Fruit fly (Drosophila melanogaster): ENCODE results near the gene Acp24A4.

Acp24A4 gene

DNA sequence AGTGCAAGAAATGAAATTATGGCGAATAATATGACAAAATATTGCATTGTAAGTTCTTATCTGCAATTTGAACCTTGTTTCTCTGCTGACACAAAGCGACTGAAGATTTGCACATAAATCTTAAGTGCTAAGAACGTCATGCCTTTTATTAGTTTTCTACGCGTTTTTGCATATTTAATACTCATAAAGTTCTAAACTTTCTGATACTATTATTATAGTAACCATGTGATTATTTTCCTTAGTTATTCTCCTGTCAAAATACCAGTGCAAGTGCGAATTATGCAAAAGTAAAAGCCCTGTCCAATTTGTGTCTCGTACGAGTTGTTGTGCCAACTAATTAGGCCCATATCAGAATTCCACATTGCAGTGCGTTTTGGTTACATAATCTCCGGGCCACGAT lies 23.2 kb downstream of the Acp24A4 start, which contains the start of gene Sfp24Bc:
Gene Sfp24Bc (minus strand): TSS at position 101 of the 400 bp plus-strand sequence.
- TF ChIP-seq Gsc (GFP tag; IDR thresholded peaks at IDR 0.05) (no peak), Pdp1 (GFP tag; optimal IDR thresholded peaks at IDR 0.05) (peak in 1 of 2 experiments; percentile 54)

DNA sequence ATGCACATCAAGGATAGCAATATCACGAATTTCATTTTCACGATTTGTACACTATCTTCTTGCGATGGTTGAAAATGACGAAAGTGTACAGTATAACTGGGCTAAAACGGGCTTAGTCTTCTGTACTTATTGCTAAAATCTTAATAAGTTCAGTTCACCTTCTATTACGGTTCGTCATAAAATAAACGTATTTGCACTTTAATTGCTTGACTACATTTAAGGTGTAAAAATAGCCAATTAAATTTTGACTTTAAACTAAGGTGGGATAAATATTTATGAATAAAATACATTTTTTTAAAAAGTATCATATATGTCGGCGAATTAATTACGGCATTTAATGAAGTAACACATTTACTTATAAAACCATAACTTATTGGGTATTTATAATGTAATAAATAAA lies 24.0 kb downstream of the Acp24A4 start, which contains the start of gene Sfp24Bb:
Gene Sfp24Bb (minus strand): TSS at position 101 of the 400 bp plus-strand sequence.
- TF ChIP-seq CG15479 (GFP tag; optimal IDR thresholded peaks at IDR 0.05) (no peak), trem (tag; optimal IDR thresholded peaks at IDR 0.05) (no peak), CG12391 (tag; optimal IDR thresholded peaks at IDR 0.05) (no peak), Sox102F (GFP tag; optimal IDR thresholded peaks at IDR 0.05) (no peak), CkIIα-i1 (GFP tag; IDR thresholded peaks at IDR 0.05) (no peak), Fer2 (tag; optimal IDR thresholded peaks at IDR 0.05) (no peak)

DNA sequence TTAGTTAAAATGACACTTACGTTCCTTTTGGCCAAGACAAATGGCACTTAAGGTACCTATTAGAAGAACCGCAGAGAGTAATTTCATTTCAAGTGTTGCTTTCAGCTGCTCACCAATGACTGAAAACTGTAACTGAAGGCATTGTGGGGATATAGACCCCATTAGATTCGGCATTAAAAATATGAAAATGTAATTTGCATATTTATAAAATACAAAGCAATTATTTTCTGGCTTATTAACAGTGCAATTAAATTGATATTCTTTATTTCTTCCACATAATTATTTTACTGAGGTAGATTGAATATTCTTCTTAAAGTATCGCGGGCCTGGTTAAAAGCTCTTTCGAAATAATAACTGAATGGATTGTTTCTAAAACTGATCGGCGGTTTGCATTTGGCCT lies 24.7 kb downstream of the Acp24A4 start, which contains the start of gene Sfp24Bd:
Gene Sfp24Bd (minus strand): TSS at position 101 of the 400 bp plus-strand sequence.
- TF ChIP-seq klu (GFP tag; IDR thresholded peaks at IDR 0.05) (no peak), HmgZ (tag; optimal IDR thresholded peaks at IDR 0.05) (no peak), CG3726 (GFP tag; IDR thresholded peaks at IDR 0.05) (no peak)

DNA sequence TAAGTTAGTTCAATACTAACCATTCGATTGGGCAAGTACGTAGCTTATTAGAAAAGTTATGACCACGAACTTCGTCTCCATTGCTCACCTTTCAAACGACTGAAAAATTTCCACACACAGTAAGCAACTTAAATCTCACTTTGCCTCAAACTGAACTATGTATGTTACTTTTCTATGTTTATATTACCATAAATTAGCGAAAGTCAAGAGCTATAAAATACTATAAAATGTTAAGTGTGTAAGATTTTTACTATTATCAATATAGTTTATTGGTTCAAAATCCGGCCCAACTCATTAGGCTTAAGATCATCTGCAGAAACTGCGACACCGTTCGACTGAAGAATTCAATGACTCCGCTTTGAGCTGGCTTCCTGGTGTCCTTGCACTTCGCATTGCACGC lies 25.3 kb downstream of the Acp24A4 start, which contains the start of gene Sfp24Ba:
Gene Sfp24Ba (minus strand): TSS at position 101 of the 400 bp plus-strand sequence.
- TF ChIP-seq Mes4 (GFP tag; optimal IDR thresholded peaks at IDR 0.05): no peak
- TF ChIP-seq CG16813 (GFP tag; IDR thresholded peaks at IDR 0.05; ENCODE audit: partially characterized antibody): no peak
- TF ChIP-seq CG10321 (GFP tag; IDR thresholded peaks at IDR 0.05): no peak
- no peak for TF ChIP-seq CG31441 (GFP tag; IDR thresholded peaks at IDR 0.05)
- TF ChIP-seq CG13287 (GFP tag; IDR thresholded peaks at IDR 0.05; ENCODE audit: partially characterized antibody): no peak
- no peak for TF ChIP-seq CG12155 (GFP tag; optimal IDR thresholded peaks at IDR 0.05)
- TF ChIP-seq bcd (GFP tag; optimal IDR thresholded peaks at IDR 0.05): no peak
- no peak for TF ChIP-seq dm (GFP tag; optimal IDR thresholded peaks at IDR 0.05)
- TF ChIP-seq CG2712 (tag; optimal IDR thresholded peaks at IDR 0.05): no peak
- TF ChIP-seq CG10274 (GFP tag; optimal IDR thresholded peaks at IDR 0.05): no peak
- TF ChIP-seq CG10209 (GFP tag; optimal IDR thresholded peaks at IDR 0.05): no peak
- no peak for TF ChIP-seq pum (GFP tag; optimal IDR thresholded peaks at IDR 0.05)
- TF ChIP-seq fd96Cb (tag; optimal IDR thresholded peaks at IDR 0.05): no peak

DNA sequence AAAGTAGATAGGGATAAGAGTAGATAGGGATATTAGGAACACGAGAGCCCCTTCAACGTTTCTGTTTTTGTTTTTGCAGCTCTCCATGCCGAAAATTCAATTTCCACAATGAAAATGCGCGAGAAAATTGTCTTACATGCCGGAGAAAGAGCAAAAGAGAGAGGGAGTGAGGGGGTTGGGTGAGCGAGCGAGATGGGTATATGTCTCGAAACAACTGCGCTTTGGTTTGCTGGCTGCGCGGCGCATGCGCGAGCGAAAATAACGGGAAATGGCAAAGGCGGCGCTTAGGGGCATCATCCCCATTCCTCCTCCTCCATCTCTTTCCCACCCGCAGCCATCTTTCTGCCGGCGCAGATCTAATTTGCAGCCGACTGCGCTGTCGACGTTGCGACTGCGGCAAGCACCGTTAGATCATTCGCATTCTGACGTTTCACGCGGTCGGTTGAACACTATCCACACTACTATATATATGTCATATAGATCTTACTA lies 31.4 kb downstream of the Acp24A4 start, which contains the start of gene Drgx:
Gene Drgx (plus strand): TSS at position 439 of the 489 bp plus-strand sequence.
- peak; percentile 98 for TF ChIP-seq Nf-YB (GFP tag; optimal IDR thresholded peaks at IDR 0.05)
- no peak for TF ChIP-seq CG9609 (GFP tag; optimal IDR thresholded peaks at IDR 0.05)
- TF ChIP-seq nmo (GFP tag; optimal IDR thresholded peaks at IDR 0.05): peak; percentile 9
- TF ChIP-seq chm (GFP tag; IDR thresholded peaks at IDR 0.05): 0 out of 2 replicates have a peak, but pooled peaks have one; percentile 37
- TF ChIP-seq seq (GFP tag; IDR thresholded peaks at IDR 0.05): peak; percentile 82
- TF ChIP-seq crol (GFP tag; IDR thresholded peaks at IDR 0.05): peak; percentile 94
- peak; percentile 11 for TF ChIP-seq cg (GFP tag; optimal IDR thresholded peaks at IDR 0.05)
- TF ChIP-seq bcd (GFP tag; optimal IDR thresholded peaks at IDR 0.05): no peak
- TF ChIP-seq Camta (GFP tag; optimal IDR thresholded peaks at IDR 0.05): no peak
- peak; percentile 96 for TF ChIP-seq Adf1 (GFP tag; IDR thresholded peaks at IDR 0.05)
- TF ChIP-seq grn (GFP tag; optimal IDR thresholded peaks at IDR 0.05): no peak
- 0 out of 2 replicates have a peak, but pooled peaks have one; percentile 19 for TF ChIP-seq CG32767 (GFP tag; IDR thresholded peaks at IDR 0.05)
- TF ChIP-seq bsh (GFP tag; optimal IDR thresholded peaks at IDR 0.05): no peak
- TF ChIP-seq Nf-YC (tag; optimal IDR thresholded peaks at IDR 0.05): peak; percentile 98
- TF ChIP-seq NfI (GFP tag; optimal IDR thresholded peaks at IDR 0.05): no peak
- TF ChIP-seq CG3407 (GFP tag; optimal IDR thresholded peaks at IDR 0.05): no peak
- 0 out of 2 replicates have a peak, but pooled peaks have one; percentile 14 for TF ChIP-seq unc-4 (GFP tag; IDR thresholded peaks at IDR 0.05; ENCODE audit: partially characterized antibody)
- TF ChIP-seq Dfd (GFP tag; optimal IDR thresholded peaks at IDR 0.05): no peak
- peak; percentile 58; the same call in 1 of the 4 replicates for TF ChIP-seq chinmo (GFP tag; IDR thresholded peaks at IDR 0.05; ENCODE audit: partially characterized antibody)
- TF ChIP-seq Hmx (GFP tag; optimal IDR thresholded peaks at IDR 0.05): no peak
- TF ChIP-seq nerfin-1 (tag; optimal IDR thresholded peaks at IDR 0.05): peak; percentile 64

Measured in whole organism, embryonic.